Fruit fly (Drosophila melanogaster) whole organism, prepupa: ENCODE measurements around the gene Mur18B.
A peak's percentile ranks its signal among the peaks of the same experiment; 100 is the strongest.

Experiments
- Blimp-1 ChIP-seq: fragments of 200-800 bp; sonication (Bioruptor generic); optimal IDR thresholded peaks from 3 replicates; lab custom pipeline; 2017; ENCODE audit warnings: missing biosample characterization, missing genetic modification characterization, mild to moderate bottlenecking, moderate library complexity, missing genetic modification reagents
- CG10631 ChIP-seq: fragments of 200-800 bp; sonication (Bioruptor generic); optimal IDR thresholded peaks from 2 replicates; lab custom pipeline; 2016; ENCODE audit warnings: missing biosample characterization, missing genetic modification characterization
- CG10669 ChIP-seq: fragments of 200-800 bp; sonication (Bioruptor generic); optimal IDR thresholded peaks from 3 replicates; lab custom pipeline; 2018; ENCODE audit warnings: missing biosample characterization, mild to moderate bottlenecking, missing genetic modification characterization, moderate library complexity
- CG11762 ChIP-seq: fragments of 200-800 bp; sonication (Bioruptor generic); optimal IDR thresholded peaks from 3 replicates; lab custom pipeline; 2016; ENCODE audit warnings: missing biosample characterization, missing genetic modification characterization; ENCODE audit not compliant: insufficient read depth
- CG11902 ChIP-seq: fragments of 200-800 bp; sonication (Bioruptor generic); optimal IDR thresholded peaks from 3 replicates; lab custom pipeline; 2016; ENCODE audit warnings: missing biosample characterization, missing genetic modification characterization
- CG16779 ChIP-seq: fragments of 200-800 bp; sonication (Bioruptor generic); optimal IDR thresholded peaks from 3 replicates; lab custom pipeline; 2017; ENCODE audit warnings: missing biosample characterization, mild to moderate bottlenecking, missing genetic modification characterization
- CG3032 ChIP-seq: fragments of 200-800 bp; optimal IDR thresholded peaks from 2 replicates; lab custom pipeline; 2019; ENCODE audit warnings: missing biosample characterization, mild to moderate bottlenecking, missing genetic modification characterization, moderate library complexity
- CG31627 ChIP-seq: fragments of 200-800 bp; sonication (Bioruptor generic); optimal IDR thresholded peaks from 3 replicates; lab custom pipeline; 2016; ENCODE audit warnings: missing biosample characterization, missing genetic modification characterization
- CG6163 ChIP-seq: fragments of 200-800 bp; sonication (Bioruptor generic); IDR thresholded peaks from 3 replicates; pipeline ENCODE4 v1.3.6; 2022; ENCODE audit warnings: missing biosample characterization, missing genetic modification characterization
- CG6854 ChIP-seq: fragments of 200-800 bp; sonication (Bioruptor generic); optimal IDR thresholded peaks from 2 replicates; lab custom pipeline; 2017; ENCODE audit warnings: missing biosample characterization, mild to moderate bottlenecking, missing genetic modification characterization
- CG8632 ChIP-seq: fragments of 200-800 bp; sonication (Bioruptor generic); optimal IDR thresholded peaks from 3 replicates; lab custom pipeline; 2016; ENCODE audit warnings: missing biosample characterization, missing genetic modification characterization
- CG9139 ChIP-seq: fragments of 200-800 bp; sonication (Bioruptor generic); optimal IDR thresholded peaks from 3 replicates; lab custom pipeline; 2017; ENCODE audit warnings: missing biosample characterization, mild to moderate bottlenecking, missing genetic modification characterization
- Eip78C ChIP-seq: fragments of 200-800 bp; sonication (Bioruptor generic); peaks from one replicate; lab custom pipeline; 2016; ENCODE audit warnings: missing biosample characterization, missing genetic modification characterization
- Eip93F ChIP-seq: fragments of 200-800 bp; sonication (Bioruptor generic); optimal IDR thresholded peaks from 2 replicates; lab custom pipeline; 2016; ENCODE audit warnings: missing biosample characterization, mild to moderate bottlenecking, missing genetic modification characterization
- Ets96B ChIP-seq: fragments of 200-800 bp; optimal IDR thresholded peaks from 2 replicates; lab custom pipeline; 2019; ENCODE audit warnings: missing biosample characterization, mild to moderate bottlenecking, missing genetic modification characterization, moderate library complexity
- Hr38 ChIP-seq: sonication (Bioruptor generic); optimal IDR thresholded peaks from 2 replicates; lab custom pipeline; 2016; ENCODE audit warnings: missing biosample characterization, missing genetic modification characterization
- Hr39 ChIP-seq: fragments of 200-800 bp; sonication (Bioruptor generic); optimal IDR thresholded peaks from 2 replicates; lab custom pipeline; 2016; ENCODE audit warnings: missing biosample characterization, missing genetic modification characterization
- Lpt ChIP-seq: fragments of 200-800 bp; sonication (Bioruptor generic); optimal IDR thresholded peaks from 3 replicates; lab custom pipeline; 2016; ENCODE audit warnings: missing biosample characterization, missing genetic modification characterization
- Smox ChIP-seq: fragments of 200-800 bp; sonication (Bioruptor generic); optimal IDR thresholded peaks from 3 replicates; lab custom pipeline; 2016; ENCODE audit warnings: missing biosample characterization, missing genetic modification characterization
- Sox102F ChIP-seq: fragments of 200-800 bp; sonication (Bioruptor generic); optimal IDR thresholded peaks from 2 replicates; lab custom pipeline; 2016; ENCODE audit warnings: missing biosample characterization, mild to moderate bottlenecking, missing genetic modification characterization
- acj6 ChIP-seq: fragments of 200-800 bp; sonication (Bioruptor generic); optimal IDR thresholded peaks from 3 replicates; lab custom pipeline; 2016; ENCODE audit warnings: missing biosample characterization, missing genetic modification characterization
- cyc ChIP-seq: fragments of 200-800 bp; sonication (Bioruptor generic); optimal IDR thresholded peaks from 3 replicates; lab custom pipeline; 2016; ENCODE audit warnings: missing biosample characterization, missing genetic modification characterization
- dac ChIP-seq: fragments of 200-800 bp; sonication (Bioruptor generic); optimal IDR thresholded peaks from 2 replicates; lab custom pipeline; 2017; ENCODE audit warnings: missing biosample characterization, mild to moderate bottlenecking, missing genetic modification characterization
- dsx ChIP-seq: fragments of 200-800 bp; optimal IDR thresholded peaks from 3 replicates; lab custom pipeline; 2019; ENCODE audit warnings: missing biosample characterization, mild to moderate bottlenecking, missing genetic modification characterization, moderate library complexity; ENCODE audit not compliant: poor library complexity, severe bottlenecking
- fd59A ChIP-seq: fragments of 200-800 bp; sonication (Bioruptor generic); optimal IDR thresholded peaks from 2 replicates; lab custom pipeline; 2017; ENCODE audit warnings: missing biosample characterization, mild to moderate bottlenecking, missing genetic modification characterization, missing genetic modification reagents
- fd85E ChIP-seq: fragments of 200-800 bp; sonication (Bioruptor generic); optimal IDR thresholded peaks from 3 replicates; lab custom pipeline; 2016; ENCODE audit warnings: missing biosample characterization, missing genetic modification characterization
- fkh ChIP-seq: fragments of 200-800 bp; sonication (Bioruptor generic); optimal IDR thresholded peaks from 3 replicates; lab custom pipeline; 2017; ENCODE audit warnings: missing biosample characterization, mild to moderate bottlenecking, missing genetic modification characterization, moderate library complexity
- lz ChIP-seq: fragments of 200-800 bp; sonication (Bioruptor generic); optimal IDR thresholded peaks from 3 replicates; lab custom pipeline; 2016; ENCODE audit warnings: missing biosample characterization, missing genetic modification characterization
- pdm3 ChIP-seq: fragments of 200-800 bp; sonication (Bioruptor generic); optimal IDR thresholded peaks from 3 replicates; lab custom pipeline; 2016; ENCODE audit warnings: missing biosample characterization, missing genetic modification characterization
- salr ChIP-seq, 2 experiments: fragments of 200-800 bp; sonication (Bioruptor generic); optimal IDR thresholded peaks; 3 replicates each; lab custom pipeline; 2016 to 2018; ENCODE audit warnings: missing biosample characterization in 2 of 2, missing genetic modification characterization in 2 of 2, mild to moderate bottlenecking in 1 of 2
- ss ChIP-seq, 2 experiments: fragments of 200-800 bp; sonication (Bioruptor generic); optimal IDR thresholded peaks; 2 replicates in 1 of 2; 3 replicates in 1 of 2; lab custom pipeline; 2017 to 2018; ENCODE audit warnings: mild to moderate bottlenecking in 2 of 2, missing biosample characterization in 2 of 2, missing genetic modification characterization in 2 of 2, moderate library complexity in 1 of 2
- svp ChIP-seq: fragments of 200-800 bp; sonication (Bioruptor generic); peaks from one replicate; lab custom pipeline; 2016; ENCODE audit warnings: missing biosample characterization, missing genetic modification characterization
- vri ChIP-seq: fragments of 200-800 bp; sonication (Bioruptor generic); optimal IDR thresholded peaks from 3 replicates; lab custom pipeline; 2016; ENCODE audit warnings: missing biosample characterization, mild to moderate bottlenecking, missing genetic modification characterization

Mur18B gene

DNA sequence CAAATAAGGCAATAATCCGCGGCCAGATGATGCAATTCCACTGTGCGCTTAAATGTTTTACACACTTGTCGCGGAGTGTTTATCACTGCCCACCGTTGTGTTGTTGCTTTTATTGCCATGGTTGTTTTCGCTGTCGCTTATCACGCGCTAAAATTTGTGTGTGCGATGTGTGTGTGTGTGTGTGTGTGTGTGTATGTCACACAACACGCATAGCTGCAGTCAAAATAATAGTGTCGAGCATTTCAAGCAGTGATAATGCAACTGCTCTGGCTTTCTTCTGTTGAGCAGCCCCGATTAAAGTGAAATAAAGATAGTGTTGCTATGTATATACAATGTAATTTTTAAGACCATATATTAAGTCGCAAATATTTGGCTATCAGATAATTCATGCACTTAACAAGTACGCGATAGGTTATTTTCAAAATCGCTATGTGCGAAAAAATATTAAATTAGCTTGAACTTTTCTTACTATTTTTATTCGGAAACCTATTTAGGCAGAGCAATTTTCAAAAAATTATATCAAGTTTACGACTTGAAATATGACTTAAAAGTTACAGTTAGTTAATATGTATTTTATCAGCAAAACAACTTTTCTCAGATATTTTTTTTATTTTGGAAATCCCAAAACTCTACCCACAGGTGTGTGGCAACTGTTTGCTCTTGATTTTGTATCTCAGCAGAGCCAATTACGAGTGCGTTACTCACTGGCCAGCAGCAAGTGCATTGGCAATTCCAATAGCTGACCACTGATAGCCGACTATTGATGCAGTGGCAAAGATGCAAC lies 46.7 kb upstream of the Mur18B start (continued):
- TF ChIP-seq CG8632 (GFP tag; lab: Kevin White, UChicago), result peak; percentile 48
- peak; percentile 31 for TF ChIP-seq CG10669 (GFP tag; lab: Kevin White, UChicago)
- TF ChIP-seq dac (GFP tag; lab: Kevin White, UChicago), result no peak
- peak; percentile 45 for TF ChIP-seq pdm3 (GFP tag; lab: Kevin White, UChicago)
- peak; percentile 49 for TF ChIP-seq Sox102F
- TF ChIP-seq salr (GFP tag; optimal IDR thresholded peaks at IDR 0.05; lab: Kevin White, UChicago), result peak in 1 of 2 experiments; percentile 14
- TF ChIP-seq Eip93F (GFP tag; lab: Kevin White, UChicago), result no peak
- TF ChIP-seq CG3032, result peak; percentile 26
- peak; percentile 82 for TF ChIP-seq svp
- no peak for TF ChIP-seq CG6163 (GFP tag; lab: Robert Waterston, UW)
- no peak for TF ChIP-seq Lpt (GFP tag; lab: Kevin White, UChicago)
- TF ChIP-seq CG6854 (GFP tag; lab: Kevin White, UChicago), result no peak
- TF ChIP-seq CG10631 (GFP tag; lab: Kevin White, UChicago), result peak; percentile 28
- TF ChIP-seq Eip78C (GFP tag; lab: Kevin White, UChicago), result peak; percentile 89
- peak; percentile 39 for TF ChIP-seq fd59A (GFP tag; lab: Kevin White, UChicago)
- no peak for TF ChIP-seq ss (GFP tag; optimal IDR thresholded peaks at IDR 0.05; lab: Kevin White, UChicago)
- TF ChIP-seq CG11762, result peak; percentile 27
- TF ChIP-seq CG16779 (tag; lab: Kevin White, UChicago), result peak; percentile 8
- TF ChIP-seq fd85E, result no peak
- TF ChIP-seq cyc (GFP tag; lab: Kevin White, UChicago), result peak; percentile 56
- TF ChIP-seq, all 60 proteins: peak for 43

DNA sequence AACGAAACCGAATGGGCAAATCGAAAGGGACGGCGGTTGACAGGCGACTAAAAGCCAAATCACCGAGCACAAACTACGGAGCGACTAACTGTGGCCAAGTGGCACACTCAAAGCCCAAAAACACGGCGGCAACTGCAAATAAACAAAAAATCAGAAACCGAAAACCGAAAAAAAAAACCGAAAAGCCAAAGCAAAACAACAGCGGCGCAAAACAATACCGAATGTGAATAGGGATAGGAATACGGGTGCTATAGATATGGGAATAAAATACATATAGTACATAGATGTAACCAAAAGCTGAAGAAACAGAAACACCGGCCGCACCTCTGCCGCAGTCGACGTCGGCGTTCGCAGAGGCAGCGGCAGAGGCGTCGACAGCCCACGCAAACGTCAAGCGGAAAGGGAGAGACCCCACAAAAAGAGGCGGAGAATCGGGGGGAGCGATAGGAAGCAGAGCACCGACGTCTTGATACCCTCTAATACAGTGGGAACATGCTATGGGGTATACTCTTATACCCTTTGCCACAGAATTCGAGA lies 46.0 kb upstream of the Mur18B start, which contains the start of gene RhoGAP18B:
Gene RhoGAP18B (minus strand): TSS at position 51 of the 537 bp plus-strand sequence.
- TF ChIP-seq Hr38 (GFP tag; lab: Kevin White, UChicago) (no peak), Smox (GFP tag; lab: Kevin White, UChicago) (no peak), CG6163 (GFP tag; lab: Robert Waterston, UW) (0 out of 3 replicates have a peak, but pooled peaks have one; percentile 8)
- TF ChIP-seq, all 60 proteins: peak for 1

DNA sequence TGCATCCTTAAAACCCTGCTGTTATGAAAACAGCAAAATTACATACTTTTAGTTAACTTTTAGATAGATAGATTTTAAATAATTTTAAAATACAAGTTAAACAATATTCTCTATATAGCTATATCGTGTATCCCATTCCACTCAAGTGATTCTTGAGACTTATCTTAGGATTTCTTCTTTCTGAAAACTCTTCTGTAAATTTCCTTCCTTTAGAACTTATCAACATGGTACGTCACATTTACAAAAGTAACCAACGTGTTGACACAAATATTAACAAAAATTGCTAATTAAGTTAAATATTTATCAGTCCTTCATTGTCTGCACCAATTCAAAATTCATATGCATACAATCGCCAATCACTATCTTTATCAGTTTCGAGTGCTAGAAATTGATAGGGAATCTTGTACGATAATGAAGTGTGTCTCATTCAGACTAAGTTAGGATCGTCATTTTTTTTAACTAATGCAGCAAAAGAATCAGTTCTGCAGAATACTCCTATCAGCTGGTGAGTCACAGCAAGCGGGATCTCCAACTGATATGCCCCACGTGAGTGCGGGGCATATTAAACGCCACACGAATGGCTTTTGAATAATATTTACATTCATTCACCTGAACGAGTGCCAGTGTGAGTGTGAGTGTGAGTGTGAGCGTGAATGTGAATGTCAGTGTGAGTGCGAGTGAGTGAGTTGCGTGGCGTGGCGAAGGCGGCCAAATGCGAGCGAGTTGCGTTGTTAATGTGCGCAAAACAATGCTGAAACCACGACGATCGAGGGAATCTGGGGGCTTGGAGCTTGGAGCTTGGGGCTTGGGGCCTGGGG lies 45.3 kb upstream of the Mur18B start:
- TF ChIP-seq svp (peak; percentile 65), salr (GFP tag; optimal IDR thresholded peaks at IDR 0.05; lab: Kevin White, UChicago) (no peak), CG31627 (no peak), Ets96B (no peak), CG11902 (no peak), fkh (peak; percentile 81), ss (GFP tag; optimal IDR thresholded peaks at IDR 0.05; lab: Kevin White, UChicago) (no peak), lz (GFP tag; lab: Kevin White, UChicago) (no peak), CG3032 (no peak), vri (GFP tag; lab: Kevin White, UChicago) (peak; percentile 50), dac (GFP tag; lab: Kevin White, UChicago) (no peak), fd85E (no peak), Lpt (GFP tag; lab: Kevin White, UChicago) (no peak), dsx (GFP tag; lab: Kevin White, UChicago) (peak; percentile 18)
- TF ChIP-seq, all 60 proteins: peak for 4

DNA sequence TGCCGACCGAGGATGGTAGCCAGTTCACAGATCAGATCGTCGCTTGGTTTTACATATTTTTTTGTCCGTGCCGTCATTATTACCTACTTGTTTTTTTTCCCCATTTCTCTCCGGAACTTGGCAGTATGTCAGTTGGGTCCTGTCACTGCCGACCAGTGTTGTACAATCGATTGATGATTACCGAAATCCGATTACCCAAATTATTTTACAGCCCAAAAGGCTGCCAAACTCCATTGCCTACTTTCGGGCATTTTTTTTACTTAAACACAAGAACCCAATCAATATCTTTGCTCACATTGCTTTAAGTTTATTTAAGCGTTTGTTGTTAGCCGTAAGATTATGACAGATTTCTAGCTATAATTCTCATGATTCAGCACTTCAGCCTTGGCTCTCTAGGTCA lies 42.3 kb upstream of the Mur18B start, which contains the start of gene Inx5:
Gene Inx5 (minus strand): TSS at position 93 of the 400 bp plus-strand sequence.
- no peak for TF ChIP-seq lz (GFP tag; lab: Kevin White, UChicago)
- TF ChIP-seq Eip78C (GFP tag; lab: Kevin White, UChicago), result no peak
- no peak for TF ChIP-seq vri (GFP tag; lab: Kevin White, UChicago)
- TF ChIP-seq fd59A (GFP tag; lab: Kevin White, UChicago), result no peak
- no peak for TF ChIP-seq CG9139
- TF ChIP-seq Hr39, result no peak
- no peak for TF ChIP-seq CG11762
- TF ChIP-seq acj6 (GFP tag; lab: Kevin White, UChicago), result no peak
- no peak for TF ChIP-seq Ets96B
- TF ChIP-seq Blimp-1 (GFP tag; lab: Kevin White, UChicago), result no peak
- TF ChIP-seq fd85E, result no peak
- no peak for TF ChIP-seq fkh
- TF ChIP-seq CG8632 (GFP tag; lab: Kevin White, UChicago), result no peak
- TF ChIP-seq CG6163 (GFP tag; lab: Robert Waterston, UW), result no peak
